Fruit fly (Drosophila melanogaster) whole organism, embryonic: ENCODE measurements around the gene eIF3d1.

Source experiments
- Antp ChIP-seq: fragments of 200-800 bp; sonication (Bioruptor generic); optimal IDR thresholded peaks from 3 replicates; lab custom pipeline; 2016; ENCODE audit warnings: missing biosample characterization, missing genetic modification characterization
- Atf6 ChIP-seq: fragments of 200-800 bp; sonication (Bioruptor generic); IDR thresholded peaks from 2 replicates; pipeline ENCODE4 v1.3.6; 2022; ENCODE audit warnings: missing biosample characterization, missing genetic modification characterization
- CG11456 ChIP-seq: fragments of 200-800 bp; sonication (Bioruptor generic); IDR thresholded peaks from 3 replicates; pipeline ENCODE4 v1.3.6; 2022; ENCODE audit warnings: missing biosample characterization, missing genetic modification characterization
- CG11696 ChIP-seq: fragments of 200-800 bp; sonication (Bioruptor generic); IDR thresholded peaks from 2 replicates; pipeline ENCODE4 v1.3.6; 2022; ENCODE audit warnings: missing biosample characterization, missing genetic modification characterization
- CG12219 ChIP-seq: fragments of 200-800 bp; sonication (Bioruptor generic); optimal IDR thresholded peaks from 3 replicates; lab custom pipeline; 2018; ENCODE audit warnings: missing biosample characterization, mild to moderate bottlenecking, missing genetic modification characterization
- CG13424 ChIP-seq: fragments of 200-800 bp; sonication (Bioruptor generic); optimal IDR thresholded peaks from 2 replicates; lab custom pipeline; 2019; ENCODE audit warnings: missing biosample characterization, mild to moderate bottlenecking, missing genetic modification characterization, moderate library complexity
- CG13624 ChIP-seq: fragments of 200-800 bp; sonication (Bioruptor generic); optimal IDR thresholded peaks from 2 replicates; lab custom pipeline; 2016; ENCODE audit warnings: missing biosample characterization, missing genetic modification characterization
- CG17359 ChIP-seq: fragments of 200-800 bp; sonication (Bioruptor generic); optimal IDR thresholded peaks from 3 replicates; lab custom pipeline; 2018; ENCODE audit warnings: missing biosample characterization, mild to moderate bottlenecking, missing genetic modification characterization, moderate library complexity
- CG18764 ChIP-seq: fragments of 200-800 bp; sonication (Bioruptor generic); optimal IDR thresholded peaks from 3 replicates; lab custom pipeline; 2016; ENCODE audit warnings: missing biosample characterization, missing genetic modification characterization
- CG2678 ChIP-seq: fragments of 200-800 bp; sonication (Bioruptor generic); optimal IDR thresholded peaks from 3 replicates; lab custom pipeline; 2019; ENCODE audit warnings: missing biosample characterization, mild to moderate bottlenecking, missing genetic modification characterization, moderate library complexity
- CG2875 ChIP-seq: fragments of 200-800 bp; sonication (Bioruptor generic); optimal IDR thresholded peaks from 2 replicates; lab custom pipeline; 2017; ENCODE audit warnings: missing biosample characterization, mild to moderate bottlenecking, missing genetic modification characterization, missing genetic modification reagents
- CG33213 ChIP-seq: fragments of 200-800 bp; sonication (Bioruptor generic); optimal IDR thresholded peaks from 3 replicates; lab custom pipeline; 2016; ENCODE audit warnings: missing biosample characterization, missing genetic modification characterization
- CG4404 ChIP-seq: fragments of 200-800 bp; sonication (Bioruptor generic); IDR thresholded peaks from 2 replicates; pipeline ENCODE4 v1.3.6; 2022; ENCODE audit warnings: missing biosample characterization, missing genetic modification characterization
- CG4820 ChIP-seq: fragments of 200-800 bp; sonication (Bioruptor generic); optimal IDR thresholded peaks from 3 replicates; lab custom pipeline; 2016; ENCODE audit warnings: missing biosample characterization, missing genetic modification characterization
- CG5245 ChIP-seq: fragments of 200-800 bp; sonication (Bioruptor generic); optimal IDR thresholded peaks from 3 replicates; lab custom pipeline; 2016; ENCODE audit warnings: missing biosample characterization, missing genetic modification characterization
- CG5953 ChIP-seq: fragments of 200-800 bp; sonication (Bioruptor generic); IDR thresholded peaks from 2 replicates; pipeline ENCODE4 v1.3.6; 2022; ENCODE audit warnings: missing biosample characterization, missing genetic modification characterization
- CG6765 ChIP-seq: fragments of 200-800 bp; sonication (Bioruptor generic); optimal IDR thresholded peaks from 3 replicates; lab custom pipeline; 2017; ENCODE audit warnings: missing biosample characterization, mild to moderate bottlenecking, missing genetic modification characterization
- CG8388 ChIP-seq: fragments of 200-800 bp; sonication (Bioruptor generic); optimal IDR thresholded peaks from 2 replicates; lab custom pipeline; 2019; ENCODE audit warnings: missing biosample characterization, mild to moderate bottlenecking, missing genetic modification characterization, moderate library complexity
- CG9215 ChIP-seq: fragments of 200-800 bp; sonication (Bioruptor generic); IDR thresholded peaks from 2 replicates; pipeline ENCODE4 v1.3.6; 2022; ENCODE audit warnings: missing biosample characterization, missing genetic modification characterization
- CG9437 ChIP-seq: fragments of 200-800 bp; sonication (Bioruptor generic); optimal IDR thresholded peaks from 2 replicates; lab custom pipeline; 2018; ENCODE audit warnings: missing biosample characterization, mild to moderate bottlenecking, missing genetic modification characterization
- Dad ChIP-seq: fragments of 200-800 bp; sonication (Bioruptor generic); optimal IDR thresholded peaks from 3 replicates; lab custom pipeline; 2016; ENCODE audit warnings: missing biosample characterization, missing genetic modification characterization
- Deaf1 ChIP-seq: fragments of 200-800 bp; optimal IDR thresholded peaks from 3 replicates; lab custom pipeline; 2019; ENCODE audit warnings: missing biosample characterization, mild to moderate bottlenecking, missing genetic modification characterization, moderate library complexity
- E2f1 ChIP-seq: fragments of 200-800 bp; sonication (Bioruptor generic); IDR thresholded peaks from 2 replicates; pipeline ENCODE4 v1.3.6; 2022; ENCODE audit warnings: missing biosample characterization, missing genetic modification characterization
- ERR ChIP-seq: fragments of 200-800 bp; sonication (Bioruptor generic); optimal IDR thresholded peaks from 2 replicates; lab custom pipeline; 2016; ENCODE audit warnings: missing biosample characterization, missing genetic modification characterization
- HLH54F ChIP-seq: fragments of 200-800 bp; sonication (Bioruptor generic); optimal IDR thresholded peaks from 3 replicates; lab custom pipeline; 2016; ENCODE audit warnings: missing biosample characterization, missing genetic modification characterization
- MBD-R2 ChIP-seq: fragments of 200-800 bp; sonication (Bioruptor generic); IDR thresholded peaks from 2 replicates; pipeline ENCODE4 v1.3.6; 2022; ENCODE audit warnings: missing biosample characterization, missing genetic modification characterization
- Mes4 ChIP-seq: fragments of 200-800 bp; sonication (Bioruptor generic); optimal IDR thresholded peaks from 2 replicates; lab custom pipeline; 2016; ENCODE audit warnings: missing biosample characterization, missing genetic modification characterization
- NFAT ChIP-seq: fragments of 200-800 bp; sonication (Bioruptor generic); IDR thresholded peaks from 2 replicates; pipeline ENCODE4 v1.3.6; 2022; ENCODE audit warnings: missing biosample characterization, missing genetic modification characterization
- Nf-YA ChIP-seq: fragments of 200-800 bp; sonication (Bioruptor generic); IDR thresholded peaks from 2 replicates; pipeline ENCODE4 v1.3.6; 2022; ENCODE audit warnings: missing biosample characterization, missing genetic modification characterization
- PHDP ChIP-seq: fragments of 200-800 bp; sonication (Bioruptor generic); optimal IDR thresholded peaks from 3 replicates; lab custom pipeline; 2018; ENCODE audit warnings: missing biosample characterization, mild to moderate bottlenecking, missing genetic modification characterization, moderate library complexity
- Ptx1 ChIP-seq: fragments of 200-800 bp; sonication (Bioruptor generic); IDR thresholded peaks from 2 replicates; pipeline ENCODE4 v1.3.6; 2022; ENCODE audit warnings: missing biosample characterization, missing genetic modification characterization
- Sox102F ChIP-seq: fragments of 200-800 bp; sonication (Bioruptor generic); optimal IDR thresholded peaks from 2 replicates; lab custom pipeline; 2018; ENCODE audit warnings: missing biosample characterization, mild to moderate bottlenecking, missing genetic modification characterization, moderate library complexity
- Xbp1 ChIP-seq: fragments of 200-800 bp; sonication (Bioruptor generic); optimal IDR thresholded peaks from 3 replicates; lab custom pipeline; 2016; ENCODE audit warnings: missing biosample characterization, mild to moderate bottlenecking, missing genetic modification characterization
- amos ChIP-seq: fragments of 200-800 bp; sonication (Bioruptor generic); IDR thresholded peaks from 2 replicates; pipeline ENCODE4 v1.3.6; 2022; ENCODE audit warnings: missing biosample characterization, missing genetic modification characterization; ENCODE audit not compliant: partially characterized antibody
- bcd ChIP-seq: fragments of 200-800 bp; sonication (Bioruptor generic); optimal IDR thresholded peaks from 2 replicates; lab custom pipeline; 2017; ENCODE audit warnings: missing biosample characterization, mild to moderate bottlenecking, missing genetic modification characterization
- dan ChIP-seq: fragments of 200-800 bp; sonication (Bioruptor generic); IDR thresholded peaks from 2 replicates; pipeline ENCODE4 v1.3.6; 2022; ENCODE audit warnings: missing biosample characterization, missing genetic modification characterization
- dmrt99B ChIP-seq: fragments of 200-800 bp; sonication (Bioruptor generic); optimal IDR thresholded peaks from 2 replicates; lab custom pipeline; 2018; ENCODE audit warnings: missing biosample characterization, mild to moderate bottlenecking, missing genetic modification characterization, moderate library complexity
- esg ChIP-seq: fragments of 200-800 bp; sonication (Bioruptor generic); conservative IDR thresholded peaks from 2 replicates; pipeline ENCODE4 v1.3.6; 2022; ENCODE audit warnings: missing biosample characterization, missing genetic modification characterization
- ewg ChIP-seq: fragments of 200-800 bp; sonication (Bioruptor generic); optimal IDR thresholded peaks from 3 replicates; lab custom pipeline; 2017; ENCODE audit warnings: mild to moderate bottlenecking, missing biosample characterization, missing genetic modification reagents, missing genetic modification characterization
- fd3F ChIP-seq: fragments of 200-800 bp; sonication (Bioruptor generic); optimal IDR thresholded peaks from 2 replicates; lab custom pipeline; 2018; ENCODE audit warnings: missing biosample characterization, mild to moderate bottlenecking, missing genetic modification characterization, moderate library complexity
- gcm ChIP-seq: fragments of 200-800 bp; sonication (Bioruptor generic); optimal IDR thresholded peaks from 2 replicates; lab custom pipeline; 2019; ENCODE audit warnings: missing biosample characterization, mild to moderate bottlenecking, missing genetic modification characterization, moderate library complexity
- gem ChIP-seq: fragments of 200-800 bp; sonication (Bioruptor generic); optimal IDR thresholded peaks from 2 replicates; lab custom pipeline; 2019; ENCODE audit warnings: missing biosample characterization, mild to moderate bottlenecking, missing genetic modification characterization, moderate library complexity
- hb ChIP-seq: fragments of 200-800 bp; sonication (Bioruptor generic); IDR thresholded peaks from 3 replicates; pipeline ENCODE4 v1.3.6; 2022; ENCODE audit warnings: missing biosample characterization, missing genetic modification characterization; ENCODE audit not compliant: partially characterized antibody
- kni ChIP-seq: fragments of 200-800 bp; sonication (Bioruptor generic); optimal IDR thresholded peaks from 3 replicates; lab custom pipeline; 2017; ENCODE audit warnings: mild to moderate bottlenecking, missing biosample characterization, missing genetic modification reagents, missing genetic modification characterization
- lmd ChIP-seq: fragments of 200-800 bp; sonication (Bioruptor generic); IDR thresholded peaks from 2 replicates; pipeline ENCODE4 v1.3.6; 2022; ENCODE audit warnings: missing biosample characterization, missing genetic modification characterization
- maf-S ChIP-seq: fragments of 200-800 bp; sonication (Bioruptor generic); optimal IDR thresholded peaks from 2 replicates; lab custom pipeline; 2016; ENCODE audit warnings: missing biosample characterization, missing genetic modification characterization
- slbo ChIP-seq: fragments of 200-800 bp; sonication (Bioruptor generic); IDR thresholded peaks from 2 replicates; pipeline ENCODE4 v1.3.6; 2022; ENCODE audit warnings: missing biosample characterization, missing genetic modification characterization
- slp2 ChIP-seq: fragments of 200-800 bp; sonication (Bioruptor generic); optimal IDR thresholded peaks from 2 replicates; lab custom pipeline; 2016; ENCODE audit warnings: missing biosample characterization, missing genetic modification characterization
- tll ChIP-seq, 2 experiments: fragments of 200-800 bp in 1 of 2; fragments of >200 bp in 1 of 2; sonication (Bioruptor generic) in 1 of 2; optimal IDR thresholded peaks; 2 replicates each; lab custom pipeline; 2017 to 2019; ENCODE audit warnings: missing biosample characterization in 2 of 2, missing genetic modification characterization in 2 of 2, mild to moderate bottlenecking in 1 of 2, moderate library complexity in 1 of 2
- vfl ChIP-seq: fragments of 200-800 bp; sonication (Bioruptor generic); optimal IDR thresholded peaks from 2 replicates; lab custom pipeline; 2016; ENCODE audit warnings: missing biosample characterization, missing genetic modification characterization
- wdn ChIP-seq: fragments of 200-800 bp; sonication (Bioruptor generic); IDR thresholded peaks from 2 replicates; pipeline ENCODE4 v1.3.6; 2022; ENCODE audit warnings: missing biosample characterization, missing genetic modification characterization

eIF3d1 gene

dm6 chr3R:23713901-23714300 lies 34.1 kb downstream of the eIF3d1 start (continued):
- TF ChIP-seq CG9437 (GFP tag; lab: Kevin White, UChicago) (peak; percentile 22), lmd (GFP tag; lab: Robert Waterston, UW) (0 out of 2 replicates have a peak, but pooled peaks have one; percentile 13), CG33213 (GFP tag; lab: Kevin White, UChicago) (peak; percentile 30), Ptx1 (GFP tag; lab: Robert Waterston, UW) (peak; percentile 65), hb (GFP tag; lab: Robert Waterston, UW) (no peak), amos (GFP tag; lab: Robert Waterston, UW) (no peak), CG5245 (GFP tag; lab: Kevin White, UChicago) (peak; percentile 59), Xbp1 (peak; percentile 78), ERR (no peak), tll (GFP tag; optimal IDR thresholded peaks at IDR 0.05; lab: Kevin White, UChicago) (no peak), Deaf1 (tag; lab: Kevin White, UChicago) (peak; percentile 4), maf-S (peak; percentile 45), CG13424 (tag; lab: Kevin White, UChicago) (peak; percentile 66), E2f1 (GFP tag; lab: Robert Waterston, UW) (peak; percentile 50), CG11696 (peak; percentile 47; the same call in 1 of the 2 replicates), dmrt99B (tag; lab: Kevin White, UChicago) (peak; percentile 81), kni (no peak), NFAT (GFP tag; lab: Robert Waterston, UW) (no peak), CG2678 (tag; lab: Kevin White, UChicago) (peak; percentile 50), MBD-R2 (GFP tag; lab: Robert Waterston, UW) (no peak), wdn (GFP tag; lab: Robert Waterston, UW) (0 out of 2 replicates have a peak, but pooled peaks have one; percentile 27), bcd (GFP tag; lab: Kevin White, UChicago) (peak; percentile 47), Dad (GFP tag; lab: Kevin White, UChicago) (peak; percentile 51), Nf-YA (peak; percentile 36; the same call in 1 of the 2 replicates), Atf6 (GFP tag; lab: Robert Waterston, UW) (peak; percentile 53; the same call in 1 of the 2 replicates), fd3F (GFP tag; lab: Kevin White, UChicago) (peak; percentile 40), CG4404 (GFP tag; lab: Robert Waterston, UW) (0 out of 2 replicates have a peak, but pooled peaks have one; percentile 6), CG18764 (GFP tag; lab: Kevin White, UChicago) (peak; percentile 63), CG4820 (GFP tag; lab: Kevin White, UChicago) (peak; percentile 78), gcm (peak; percentile 41), CG9215 (GFP tag; lab: Robert Waterston, UW) (peak; percentile 20; the same call in 1 of the 2 replicates), CG5953 (GFP tag; lab: Robert Waterston, UW) (peak; percentile 34; the same call in 1 of the 2 replicates), HLH54F (GFP tag; lab: Kevin White, UChicago) (peak; percentile 9), CG17359 (tag; lab: Kevin White, UChicago) (peak; percentile 70), Antp (GFP tag; lab: Kevin White, UChicago) (peak; percentile 46), esg (peak; percentile 56), slbo (peak; percentile 65), CG6765 (GFP tag; lab: Kevin White, UChicago) (no peak), slp2 (GFP tag; lab: Kevin White, UChicago) (peak; percentile 44), Mes4 (peak; percentile 43), dan (no peak), CG13624 (GFP tag; lab: Kevin White, UChicago) (peak; percentile 10), CG2875 (GFP tag; lab: Kevin White, UChicago) (peak; percentile 55), ewg (GFP tag; lab: Kevin White, UChicago) (peak; percentile 36), Sox102F (peak; percentile 84), CG11456 (GFP tag; lab: Robert Waterston, UW) (no peak), vfl (GFP tag; lab: Kevin White, UChicago) (no peak), gem (peak; percentile 84), CG8388 (GFP tag; lab: Kevin White, UChicago) (peak; percentile 78), PHDP (tag; lab: Kevin White, UChicago) (peak; percentile 72), CG12219 (peak; percentile 57)
